Worm (Caenorhabditis elegans): Measurements from ENCODE around the gene H14A12.3.

Gene H14A12.3

DNA sequence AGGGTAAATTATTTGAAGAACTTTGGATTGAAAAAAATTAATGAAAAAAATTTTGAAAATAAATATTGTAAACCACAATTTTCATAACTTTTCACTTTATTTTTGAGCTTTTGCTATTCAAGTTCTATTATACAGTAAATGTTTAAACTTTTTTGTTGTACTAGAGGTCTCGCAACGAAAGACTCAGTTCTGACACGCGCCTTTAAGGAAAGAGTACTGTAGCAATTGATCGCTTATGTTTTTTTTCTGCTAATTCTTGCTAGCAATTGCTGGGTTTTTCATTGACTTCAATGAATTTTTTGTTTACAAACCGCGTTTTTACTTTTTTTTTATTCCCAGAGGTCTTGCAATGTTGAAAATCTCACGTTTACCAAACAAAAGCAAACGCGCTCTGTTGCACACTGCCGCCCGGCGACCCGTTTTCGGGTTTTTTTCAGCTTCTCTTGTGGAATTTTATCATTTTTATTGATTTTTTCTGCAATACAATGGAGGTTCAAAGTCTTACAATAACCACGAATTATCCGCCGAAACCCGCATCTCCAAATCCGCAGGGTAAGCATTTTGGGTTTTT, at the start of gene H14A12.3:
Gene H14A12.3 (plus strand): TSS at position 360 of the 571 bp plus-strand sequence.
- TF ChIP-seq odd-2 (tag; optimal IDR thresholded peaks at IDR 0.05): no peak

DNA sequence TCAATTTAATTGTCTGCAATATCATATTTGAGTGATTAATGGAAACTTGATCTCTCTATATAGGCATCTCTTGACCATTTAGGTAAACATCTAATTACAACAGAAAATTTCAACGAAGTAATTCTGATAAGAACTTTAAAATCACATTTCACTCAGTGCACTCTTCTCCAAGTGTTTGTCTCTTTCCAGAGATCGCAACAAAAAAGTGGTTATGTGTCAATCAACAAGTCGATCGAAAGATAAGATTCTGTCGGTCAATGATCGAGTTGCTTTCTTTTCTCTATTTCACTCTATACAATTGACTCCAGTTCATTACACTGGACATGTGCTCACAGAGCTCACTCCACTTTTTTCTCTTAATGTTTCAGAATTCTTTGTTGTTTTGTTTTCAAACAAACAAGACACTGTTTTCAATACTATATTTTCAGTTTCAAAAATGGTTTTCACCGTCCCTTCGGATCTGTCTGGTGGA, 9.9 kb upstream of the H14A12.3 start, which contains the start of gene alh-12:
Gene alh-12 (plus strand): TSS at position 422 of the 472 bp plus-strand sequence.
- peak; percentile 25 for TF ChIP-seq unc-55 (GFP tag; optimal IDR thresholded peaks at IDR 0.05)
- TF ChIP-seq Y22D7AL.16 (tag; optimal IDR thresholded peaks at IDR 0.05): no peak

DNA sequence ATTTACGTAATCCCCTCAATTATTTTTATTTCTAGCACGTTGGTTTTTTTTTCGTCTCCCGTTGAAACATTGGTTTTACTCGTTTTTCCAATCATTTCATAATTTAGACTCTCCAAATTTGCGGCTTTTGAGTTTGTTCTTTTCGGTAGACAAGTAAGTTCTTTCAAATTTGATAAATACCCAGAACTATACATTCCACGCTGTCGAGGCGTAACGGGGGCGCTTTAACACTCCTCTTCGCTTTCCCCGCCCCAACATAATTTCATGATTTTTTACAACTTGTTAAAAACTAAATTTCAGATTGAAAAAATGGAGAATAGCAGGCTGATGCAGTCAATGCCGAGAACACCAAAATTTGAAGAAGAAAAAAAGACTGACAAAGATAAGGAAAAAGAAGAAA, 7.0 kb upstream of the H14A12.3 start, which contains the start of gene Y69F12A.1:
Gene Y69F12A.1 (plus strand): TSS at position 301 of the 400 bp plus-strand sequence.
- TF ChIP-seq nfya-1 (tag; optimal IDR thresholded peaks at IDR 0.05): no peak
- no peak for TF ChIP-seq F13H6.1 (tag; optimal IDR thresholded peaks at IDR 0.05)
- TF ChIP-seq mec-3 (tag; optimal IDR thresholded peaks at IDR 0.05; ENCODE audit: borderline replicate concordance): no peak
- no peak for TF ChIP-seq Y22D7AL.16 (tag; optimal IDR thresholded peaks at IDR 0.05)
- TF ChIP-seq dve-1 (tag; optimal IDR thresholded peaks at IDR 0.05): no peak
- TF ChIP-seq C38D4.7 (GFP tag; optimal IDR thresholded peaks at IDR 0.05): no peak
- TF ChIP-seq fax-1 (tag; optimal IDR thresholded peaks at IDR 0.05): no peak

DNA sequence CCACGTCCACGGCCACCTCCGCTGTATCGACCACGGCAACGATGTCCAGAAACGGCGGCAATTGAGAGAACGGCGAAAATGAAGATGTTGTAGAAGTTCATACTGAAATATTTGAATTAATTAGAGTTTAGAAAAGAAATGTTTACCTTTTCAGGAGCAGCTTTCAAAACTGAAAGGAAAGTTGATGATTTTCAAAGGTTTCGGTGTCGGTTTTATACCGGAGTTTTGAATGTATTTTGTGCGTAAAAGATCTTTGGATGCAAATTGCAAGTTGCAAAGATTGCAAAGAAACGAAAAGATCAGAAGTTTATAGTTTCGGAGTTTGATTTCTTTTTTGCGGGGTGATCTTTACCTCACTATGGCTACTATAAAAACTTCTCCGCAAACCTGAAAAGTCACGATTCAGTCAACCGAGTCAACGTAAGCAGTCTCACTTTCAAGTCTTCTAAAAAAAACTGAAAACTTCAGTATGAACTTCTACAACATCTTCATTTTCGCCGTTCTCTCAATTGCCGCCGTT, 4.7 kb upstream of the H14A12.3 start, which contains the start of the genes fipr-19 and fipr-18:
Gene fipr-19 (minus strand): TSS at position 101 of the 520 bp plus-strand sequence.
Gene fipr-18 (plus strand): TSS at position 470 of the 520 bp plus-strand sequence.
- no peak for TF ChIP-seq ceh-6 (GFP tag; optimal IDR thresholded peaks at IDR 0.05)
- no peak for TF ChIP-seq nhr-232 (tag; optimal IDR thresholded peaks at IDR 0.05)
- TF ChIP-seq pha-2 (tag; optimal IDR thresholded peaks at IDR 0.05): no peak
- no peak for TF ChIP-seq ceh-9 (tag; optimal IDR thresholded peaks at IDR 0.05)
- TF ChIP-seq rnt-1 (tag; optimal IDR thresholded peaks at IDR 0.05): no peak
- no peak for TF ChIP-seq K09A11.1 (tag; optimal IDR thresholded peaks at IDR 0.05; ENCODE audit: insufficient read depth)
- no peak for TF ChIP-seq hlh-8 (tag; optimal IDR thresholded peaks at IDR 0.05)
- no peak for TF ChIP-seq ceh-31 (tag; optimal IDR thresholded peaks at IDR 0.05)
- TF ChIP-seq npax-4 (tag; optimal IDR thresholded peaks at IDR 0.05): no peak
- no peak for TF ChIP-seq ceh-18 (tag; optimal IDR thresholded peaks at IDR 0.05)
- no peak for TF ChIP-seq fkh-10 (GFP tag; optimal IDR thresholded peaks at IDR 0.05)
- no peak for TF ChIP-seq elt-4 (tag; optimal IDR thresholded peaks at IDR 0.05)
- TF ChIP-seq ceh-19 (GFP tag; optimal IDR thresholded peaks at IDR 0.05): no peak
- no peak for TF ChIP-seq ama-1 (optimal IDR thresholded peaks at IDR 0.05)

DNA sequence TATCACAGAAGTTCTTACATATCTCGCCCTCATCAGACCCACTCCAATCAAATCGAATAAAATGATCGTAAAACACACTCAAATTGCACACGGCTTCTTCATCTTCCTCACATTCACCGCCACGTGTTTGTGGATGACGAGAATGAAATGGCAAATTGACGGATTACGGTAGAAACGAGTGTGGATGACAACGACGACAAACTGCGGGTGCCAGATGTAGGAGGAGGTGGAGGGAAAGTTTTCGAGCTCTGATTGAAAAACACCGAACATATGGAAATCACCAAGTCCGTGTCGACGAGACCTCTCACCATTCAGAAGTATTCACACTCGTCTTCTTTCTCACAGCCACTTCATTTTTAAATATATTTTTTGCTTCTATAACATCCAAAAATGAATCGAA, 3.6 kb upstream of the H14A12.3 start, which contains the start of gene mls-1:
Gene mls-1 (plus strand): TSS at position 324 of the 400 bp plus-strand sequence.
- TF ChIP-seq sox-2 (GFP tag; IDR thresholded peaks at IDR 0.05) (no peak), hlh-8 (tag; optimal IDR thresholded peaks at IDR 0.05) (peak; percentile 52)

DNA sequence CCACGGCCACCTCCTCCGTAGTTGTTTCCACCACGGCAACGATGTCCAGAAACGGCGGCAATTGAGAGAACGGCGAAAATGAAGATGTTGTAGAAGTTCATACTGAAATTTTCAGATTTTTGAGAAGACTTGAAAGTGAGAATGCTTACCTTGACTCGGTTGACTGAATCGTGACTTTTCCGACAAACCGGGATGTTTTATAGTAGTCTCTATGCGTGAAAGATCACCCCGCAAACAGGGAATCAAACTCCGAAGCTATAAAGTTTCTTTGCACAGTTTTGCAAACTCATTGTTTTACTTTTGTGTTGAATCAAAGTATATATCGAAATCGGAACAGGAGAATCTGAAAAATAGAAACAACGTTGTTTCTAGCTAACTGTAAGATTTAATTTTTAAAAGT, 1.3 kb upstream of the H14A12.3 start, which contains the start of gene fipr-20:
Gene fipr-20 (minus strand): TSS at position 101 of the 400 bp plus-strand sequence.
- no peak for TF ChIP-seq hlh-6 (tag; optimal IDR thresholded peaks at IDR 0.05)
- no peak for TF ChIP-seq pha-2 (tag; optimal IDR thresholded peaks at IDR 0.05)
- TF ChIP-seq K09A11.1 (tag; optimal IDR thresholded peaks at IDR 0.05; ENCODE audit: insufficient read depth): no peak
- TF ChIP-seq elt-2 (tag; optimal IDR thresholded peaks at IDR 0.05): no peak
- no peak for TF ChIP-seq T23F11.4 (GFP tag; optimal IDR thresholded peaks at IDR 0.05)
- TF ChIP-seq tbx-2 (tag; optimal IDR thresholded peaks at IDR 0.05): no peak
- TF ChIP-seq ama-1 (optimal IDR thresholded peaks at IDR 0.05): no peak
- TF ChIP-seq sox-4 (tag; optimal IDR thresholded peaks at IDR 0.05): no peak
- TF ChIP-seq rnt-1 (tag; optimal IDR thresholded peaks at IDR 0.05): no peak
- TF ChIP-seq pha-4 (tag; optimal IDR thresholded peaks at IDR 0.05): no peak
- no peak for TF ChIP-seq hlh-30 (tag; optimal IDR thresholded peaks at IDR 0.05; ENCODE audit: insufficient read depth)
- TF ChIP-seq nhr-232 (tag; optimal IDR thresholded peaks at IDR 0.05): no peak
- no peak for TF ChIP-seq gmeb-2 (tag; optimal IDR thresholded peaks at IDR 0.05)
- no peak for TF ChIP-seq eyg-1 (tag; optimal IDR thresholded peaks at IDR 0.05)
- TF ChIP-seq ahr-1 (tag; optimal IDR thresholded peaks at IDR 0.05): no peak
- TF ChIP-seq fkh-6 (tag; optimal IDR thresholded peaks at IDR 0.05): no peak
- TF ChIP-seq madf-2 (tag; optimal IDR thresholded peaks at IDR 0.05): no peak
- no peak for TF ChIP-seq F13H6.1 (tag; optimal IDR thresholded peaks at IDR 0.05)
- no peak for TF ChIP-seq ceh-19 (GFP tag; optimal IDR thresholded peaks at IDR 0.05)

Measured in whole organism, late embryonic.